Worm (Caenorhabditis elegans) whole organism, late embryonic: ENCODE measurements around the gene sid-5.
"Not testable (repeated sequence)": the region's sequence is repeated elsewhere in the genome, so short reads cannot be mapped to it uniquely, and the experiment has no call there.

Experiments
- C38D4.7 ChIP-seq: fragments of 200-800 bp; sonication (Bioruptor generic); optimal IDR thresholded peaks from 2 replicates; lab custom pipeline; 2018; ENCODE audit warnings: mild to moderate bottlenecking, missing genetic modification characterization, moderate library complexity, missing compliant biosample characterization
- K09A11.1 ChIP-seq: sonication (generic microtip); optimal IDR thresholded peaks from 2 replicates; lab custom pipeline; 2017; ENCODE audit warnings: antibody characterized with exemption, mild to moderate bottlenecking, missing genetic modification characterization, missing compliant biosample characterization; ENCODE audit not compliant: insufficient read depth
- T23F11.4 ChIP-seq: fragments of 200-800 bp; sonication (Bioruptor generic); optimal IDR thresholded peaks from 2 replicates; lab custom pipeline; 2018; ENCODE audit warnings: mild to moderate bottlenecking, missing genetic modification characterization, missing compliant biosample characterization
- ceh-14 ChIP-seq: sonication (generic microtip); optimal IDR thresholded peaks from 2 replicates; lab custom pipeline; 2016; ENCODE audit warnings: missing genotype, missing genetic modification characterization, missing compliant biosample characterization
- ceh-18 ChIP-seq: sonication (generic microtip); optimal IDR thresholded peaks from 2 replicates; lab custom pipeline; 2016; ENCODE audit warnings: missing genetic modification characterization, missing compliant biosample characterization
- ceh-22 ChIP-seq: sonication (generic microtip); optimal IDR thresholded peaks from 2 replicates; lab custom pipeline; 2017; ENCODE audit warnings: missing biosample characterization, missing genetic modification characterization
- ceh-34 ChIP-seq: sonication (generic microtip); optimal IDR thresholded peaks from 2 replicates; lab custom pipeline; 2016; ENCODE audit warnings: mild to moderate bottlenecking, missing genetic modification characterization, missing compliant biosample characterization
- ceh-45 ChIP-seq: fragments of 200-800 bp; sonication (Bioruptor generic); IDR thresholded peaks from 2 replicates; pipeline ENCODE4 v1.3.6; 2022; ENCODE audit warnings: missing genetic modification reagents, missing genetic modification characterization, missing compliant biosample characterization
- ceh-48 ChIP-seq: sonication (generic microtip); optimal IDR thresholded peaks from 2 replicates; lab custom pipeline; 2016; ENCODE audit warnings: missing genetic modification characterization, inconsistent platforms, missing compliant biosample characterization
- ceh-6 ChIP-seq: fragments of 200-800 bp; sonication (Bioruptor generic); optimal IDR thresholded peaks from 2 replicates; lab custom pipeline; 2018; ENCODE audit warnings: mild to moderate bottlenecking, missing genetic modification characterization, missing compliant biosample characterization
- che-1 ChIP-seq: sonication (generic microtip); optimal IDR thresholded peaks from 2 replicates; lab custom pipeline; 2016; ENCODE audit warnings: mild to moderate bottlenecking, missing genetic modification characterization, missing compliant biosample characterization
- dmd-4 ChIP-seq: sonication (generic microtip); optimal IDR thresholded peaks from 2 replicates; lab custom pipeline; 2016; ENCODE audit warnings: borderline replicate concordance, missing genetic modification characterization, missing compliant biosample characterization
- elt-2 ChIP-seq: sonication (generic microtip); optimal IDR thresholded peaks from 2 replicates; lab custom pipeline; 2016; ENCODE audit warnings: missing genetic modification reagents, missing genetic modification characterization, missing compliant biosample characterization
- ets-4 ChIP-seq: sonication (generic microtip); optimal IDR thresholded peaks from 2 replicates; lab custom pipeline; 2016; ENCODE audit warnings: missing genetic modification characterization, missing compliant biosample characterization
- eyg-1 ChIP-seq: sonication (generic microtip); optimal IDR thresholded peaks from 2 replicates; lab custom pipeline; 2016; ENCODE audit warnings: missing genotype, missing genetic modification characterization, missing compliant biosample characterization
- fax-1 ChIP-seq: sonication (generic microtip); optimal IDR thresholded peaks from 2 replicates; lab custom pipeline; 2016; ENCODE audit warnings: missing genotype, missing genetic modification characterization, missing compliant biosample characterization
- fkh-10 ChIP-seq: fragments of 150-350 bp; optimal IDR thresholded peaks from 2 replicates; lab custom pipeline; 2014; ENCODE audit warnings: missing biosample characterization, missing genetic modification reagents, missing genetic modification characterization
- fkh-6 ChIP-seq: sonication (generic microtip); optimal IDR thresholded peaks from 2 replicates; lab custom pipeline; 2016; ENCODE audit warnings: missing genetic modification characterization, missing compliant biosample characterization
- gmeb-2 ChIP-seq: sonication (generic microtip); optimal IDR thresholded peaks from 2 replicates; lab custom pipeline; 2016; ENCODE audit warnings: missing genetic modification characterization, inconsistent platforms, missing compliant biosample characterization
- hlh-15 ChIP-seq: sonication (generic microtip); optimal IDR thresholded peaks from 2 replicates; lab custom pipeline; 2016; ENCODE audit warnings: missing genetic modification characterization, missing compliant biosample characterization
- hlh-30 ChIP-seq: sonication (generic microtip); optimal IDR thresholded peaks from 2 replicates; lab custom pipeline; 2017; ENCODE audit warnings: antibody characterized with exemption, missing genetic modification characterization, missing compliant biosample characterization; ENCODE audit not compliant: insufficient read depth
- hlh-6 ChIP-seq: sonication (generic microtip); optimal IDR thresholded peaks from 2 replicates; lab custom pipeline; 2016; ENCODE audit warnings: missing genotype, missing genetic modification characterization, missing compliant biosample characterization
- lim-6 ChIP-seq: sonication (generic microtip); optimal IDR thresholded peaks from 2 replicates; lab custom pipeline; 2016; ENCODE audit warnings: missing genetic modification characterization, missing compliant biosample characterization
- lin-11 ChIP-seq: fragments of 200-800 bp; sonication (Bioruptor generic); optimal IDR thresholded peaks from 2 replicates; lab custom pipeline; 2018; ENCODE audit warnings: mild to moderate bottlenecking, missing genetic modification characterization, missing compliant biosample characterization
- mec-3 ChIP-seq: sonication (generic microtip); optimal IDR thresholded peaks from 2 replicates; lab custom pipeline; 2016; ENCODE audit warnings: borderline replicate concordance, missing genetic modification characterization, missing compliant biosample characterization
- nhr-11 ChIP-seq: fragments of 150-350 bp; optimal IDR thresholded peaks from 2 replicates; lab custom pipeline; 2014; ENCODE audit warnings: missing biosample characterization, missing genetic modification characterization
- nhr-232 ChIP-seq: sonication (generic microtip); optimal IDR thresholded peaks from 2 replicates; lab custom pipeline; 2016; ENCODE audit warnings: missing genetic modification characterization, missing compliant biosample characterization
- npax-4 ChIP-seq: sonication (generic microtip); optimal IDR thresholded peaks from 2 replicates; lab custom pipeline; 2016; ENCODE audit warnings: missing genetic modification characterization, missing compliant biosample characterization
- pat-9 ChIP-seq: fragments of 200-800 bp; sonication (Bioruptor generic); optimal IDR thresholded peaks from 2 replicates; lab custom pipeline; 2018; ENCODE audit warnings: mild to moderate bottlenecking, missing genetic modification characterization, moderate library complexity, missing compliant biosample characterization
- pha-4 ChIP-seq: fragments of 150-350 bp; optimal IDR thresholded peaks from 2 replicates; lab custom pipeline; 2018; ENCODE audit warnings: missing biosample characterization, missing genetic modification reagents, missing genetic modification characterization
- pqm-1 ChIP-seq: sonication (generic microtip); optimal IDR thresholded peaks from 2 replicates; lab custom pipeline; 2016; ENCODE audit warnings: missing genetic modification characterization, missing compliant biosample characterization
- pros-1 ChIP-seq: fragments of 150-350 bp; optimal IDR thresholded peaks from 2 replicates; lab custom pipeline; 2014; ENCODE audit warnings: missing biosample characterization, missing genetic modification reagents, missing genetic modification characterization
- ref-2 ChIP-seq: sonication (generic microtip); optimal IDR thresholded peaks from 2 replicates; lab custom pipeline; 2016; ENCODE audit warnings: missing genetic modification characterization, missing compliant biosample characterization
- rnt-1 ChIP-seq: sonication (generic microtip); optimal IDR thresholded peaks from 2 replicates; lab custom pipeline; 2016; ENCODE audit warnings: missing genetic modification characterization, missing compliant biosample characterization
- sox-2 ChIP-seq: fragments of 200-800 bp; sonication (Bioruptor generic); IDR thresholded peaks from 2 replicates; pipeline ENCODE4 v1.3.6; 2022; ENCODE audit warnings: missing genetic modification reagents, missing genetic modification characterization, missing compliant biosample characterization
- tbx-2 ChIP-seq: sonication (generic microtip); optimal IDR thresholded peaks from 2 replicates; lab custom pipeline; 2016; ENCODE audit warnings: missing genetic modification characterization, missing compliant biosample characterization
- unc-42 ChIP-seq: sonication (generic microtip); optimal IDR thresholded peaks from 2 replicates; lab custom pipeline; 2016; ENCODE audit warnings: missing genotype, missing genetic modification characterization, missing compliant biosample characterization
- unc-86 ChIP-seq: sonication (generic microtip); optimal IDR thresholded peaks from 2 replicates; lab custom pipeline; 2016; ENCODE audit warnings: missing genetic modification characterization, missing compliant biosample characterization
- zip-5 ChIP-seq: sonication (generic microtip); optimal IDR thresholded peaks from 2 replicates; lab custom pipeline; 2016; ENCODE audit warnings: missing genetic modification characterization, missing compliant biosample characterization

Gene sid-5

DNA sequence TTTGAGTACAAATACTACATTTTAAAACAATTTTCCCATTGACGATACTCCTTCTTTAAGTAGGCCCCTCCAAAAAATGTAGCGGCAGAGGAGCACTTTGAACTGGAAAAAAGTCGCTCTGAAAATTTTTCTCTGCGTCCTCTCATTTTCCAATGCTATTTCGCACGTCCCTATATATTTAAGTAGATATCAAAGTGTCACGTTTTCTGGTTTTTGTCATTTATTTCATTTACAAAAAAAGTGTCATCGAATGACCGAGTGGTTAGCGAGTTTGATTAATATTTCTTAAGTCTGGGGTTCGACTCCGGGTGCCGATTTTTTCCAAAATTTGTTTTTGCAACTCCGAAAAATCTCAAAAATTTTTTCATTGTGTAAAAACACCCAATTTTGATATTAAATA lies 37.6 kb upstream of the sid-5 start:
- no peak for TF ChIP-seq hlh-30 (tag; lab: Kevin White, UChicago)
- TF ChIP-seq pqm-1 (tag; lab: Kevin White, UChicago), result no peak
- no peak for TF ChIP-seq mec-3 (tag; lab: Kevin White, UChicago)
- no peak for TF ChIP-seq sox-2 (GFP tag; lab: Robert Waterston, UW)
- TF ChIP-seq C38D4.7 (GFP tag; lab: Kevin White, UChicago), result no peak
- no peak for TF ChIP-seq ceh-34 (tag; lab: Kevin White, UChicago)
- TF ChIP-seq npax-4, result no peak
- TF ChIP-seq ceh-48 (tag; lab: Kevin White, UChicago), result no peak
- no peak for TF ChIP-seq zip-5 (tag; lab: Kevin White, UChicago)
- TF ChIP-seq che-1 (tag; lab: Kevin White, UChicago), result no peak
- TF ChIP-seq nhr-11 (tag; lab: Kevin White, UChicago), result no peak
- TF ChIP-seq T23F11.4 (GFP tag; lab: Kevin White, UChicago), result no peak
- TF ChIP-seq unc-42 (tag; lab: Kevin White, UChicago), result no peak

ce11 chrX:6867707-6868106 lies 36.8 kb upstream of the sid-5 start:
- TF ChIP-seq lin-11 (tag; lab: Kevin White, UChicago) (no peak), npax-4 (peak; percentile 11), ceh-22 (tag; lab: Kevin White, UChicago) (no peak), ceh-45 (GFP tag; lab: Robert Waterston, UW) (0 out of 2 replicates have a peak, but pooled peaks have one; percentile 15), nhr-11 (tag; lab: Kevin White, UChicago) (no peak), pat-9 (tag; lab: Kevin White, UChicago) (peak; percentile 1), sox-2 (GFP tag; lab: Robert Waterston, UW) (peak; percentile 31; the same call in 1 of the 2 replicates), ceh-18 (tag; lab: Kevin White, UChicago) (peak; percentile 5), tbx-2 (peak; percentile 17), ref-2 (peak; percentile 32), che-1 (tag; lab: Kevin White, UChicago) (peak; percentile 32), hlh-6 (peak; percentile 31), K09A11.1 (tag; lab: Kevin White, UChicago) (no peak), C38D4.7 (GFP tag; lab: Kevin White, UChicago) (peak; percentile 42), ceh-6 (GFP tag; lab: Kevin White, UChicago) (peak; percentile 57), lim-6 (tag; lab: Kevin White, UChicago) (no peak), rnt-1 (peak; percentile 39), elt-2 (peak; percentile 8), unc-86 (no peak), zip-5 (tag; lab: Kevin White, UChicago) (no peak), ceh-14 (tag; lab: Kevin White, UChicago) (no peak), gmeb-2 (tag; lab: Kevin White, UChicago) (peak; percentile 47), fkh-6 (tag; lab: Kevin White, UChicago) (no peak)

ce11 chrX:6868669-6869068 lies 35.9 kb upstream of the sid-5 start, which contains the start of gene C53B7.6:
TSS of gene C53B7.6 (minus strand) at chrX:6868769.
- not testable (repeated sequence) for TF ChIP-seq fax-1 (tag; lab: Kevin White, UChicago); fkh-10 (GFP tag; lab: Kevin White, UChicago); eyg-1 (tag; lab: Kevin White, UChicago)

DNA sequence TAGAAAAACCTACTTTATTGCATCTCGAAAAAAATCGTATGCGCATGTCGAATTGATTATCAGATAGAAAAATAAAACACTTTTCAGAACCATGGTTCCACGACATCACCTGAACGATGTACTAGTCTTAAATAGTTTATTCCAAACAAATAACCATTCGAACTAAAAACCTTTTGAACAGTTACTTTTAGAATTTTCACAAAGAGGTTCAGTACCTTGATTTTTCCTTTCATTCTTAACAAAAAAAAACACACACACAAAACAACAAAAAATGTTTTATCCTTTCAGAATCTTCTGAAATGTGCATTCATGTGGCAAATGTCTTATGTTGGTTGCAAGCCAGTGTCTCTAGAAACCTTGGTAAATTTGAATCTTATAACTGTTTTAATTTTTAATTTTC lies 29.8 kb upstream of the sid-5 start, which contains the start of gene F41C6.4:
F41C6.4 (minus strand) TSS at position 101 of the 400 bp plus-strand sequence.
- TF ChIP-seq rnt-1 (no peak), pros-1 (tag; lab: Kevin White, UChicago) (no peak), pqm-1 (tag; lab: Kevin White, UChicago) (no peak), unc-86 (no peak), nhr-232 (tag; lab: Kevin White, UChicago) (no peak), mec-3 (tag; lab: Kevin White, UChicago) (no peak), ets-4 (tag; lab: Kevin White, UChicago) (no peak), pat-9 (tag; lab: Kevin White, UChicago) (no peak), pha-4 (no peak), ref-2 (no peak), ceh-22 (tag; lab: Kevin White, UChicago) (no peak), ceh-14 (tag; lab: Kevin White, UChicago) (no peak), hlh-15 (tag; lab: Kevin White, UChicago) (no peak), che-1 (tag; lab: Kevin White, UChicago) (no peak), dmd-4 (no peak), tbx-2 (no peak)
- TF ChIP-seq, all 69 proteins: peak for 0
